Worm (Caenorhabditis elegans) whole organism, L3 larva: ENCODE results near the gene col-139.

Experiments
- ZK546.5 ChIP-seq: sonication (generic microtip); optimal IDR thresholded peaks from 2 replicates; lab custom pipeline; 2017; ENCODE audit warnings: missing biosample characterization, missing genetic modification characterization
- ama-1 ChIP-seq: fragments of 150-350 bp; optimal IDR thresholded peaks from 2 replicates; lab custom pipeline; 2018
- egl-27 ChIP-seq: sonication (generic microtip); optimal IDR thresholded peaks from 4 replicates; lab custom pipeline; 2017; ENCODE audit warnings: missing biosample characterization, missing genetic modification reagents, missing genetic modification characterization
- elt-3 ChIP-seq, 3 experiments: fragments of 150-350 bp in 1 of 3; sonication (generic microtip) in 2 of 3; optimal IDR thresholded peaks; 2 replicates in 2 of 3; 4 replicates in 1 of 3; lab custom pipeline; 2014 to 2017; ENCODE audit warnings: missing biosample characterization in 3 of 3, missing genetic modification characterization in 3 of 3
- fos-1 ChIP-seq: fragments of 150-350 bp; optimal IDR thresholded peaks from 2 replicates; lab custom pipeline; 2014; ENCODE audit warnings: missing biosample characterization, missing genetic modification characterization
- hmg-11 ChIP-seq: sonication (generic microtip); optimal IDR thresholded peaks from 2 replicates; lab custom pipeline; 2016; ENCODE audit warnings: missing genetic modification characterization, missing compliant biosample characterization
- jun-1 ChIP-seq: fragments of 150-350 bp; optimal IDR thresholded peaks from 2 replicates; lab custom pipeline; 2014; ENCODE audit warnings: missing biosample characterization, missing genetic modification reagents, missing genetic modification characterization
- nhr-11 ChIP-seq: fragments of 150-350 bp; optimal IDR thresholded peaks from 2 replicates; lab custom pipeline; 2014; ENCODE audit warnings: missing biosample characterization, missing genetic modification characterization
- nhr-12 ChIP-seq: fragments of 150-350 bp; optimal IDR thresholded peaks from 2 replicates; lab custom pipeline; 2014; ENCODE audit warnings: missing biosample characterization, missing genetic modification characterization
- nhr-23 ChIP-seq: fragments of 150-350 bp; optimal IDR thresholded peaks from 2 replicates; lab custom pipeline; 2014; ENCODE audit warnings: missing biosample characterization, missing genetic modification reagents, missing genetic modification characterization
- nhr-237 ChIP-seq: fragments of 150-350 bp; optimal IDR thresholded peaks from 2 replicates; lab custom pipeline; 2014; ENCODE audit warnings: missing biosample characterization, missing genetic modification characterization
- nhr-76 ChIP-seq: fragments of 150-350 bp; sonication (generic microtip); optimal IDR thresholded peaks from 5 replicates; lab custom pipeline; 2014; ENCODE audit warnings: missing biosample characterization, missing genetic modification characterization
- snpc-4 ChIP-seq: fragments of 150-350 bp; optimal IDR thresholded peaks from 2 replicates; lab custom pipeline; 2014; ENCODE audit warnings: missing biosample characterization, missing genetic modification characterization
- unc-62 ChIP-seq: fragments of 150-350 bp; sonication (generic microtip); optimal IDR thresholded peaks from 4 replicates; lab custom pipeline; 2014; ENCODE audit warnings: missing biosample characterization, missing genetic modification reagents, missing genetic modification characterization

DNA sequence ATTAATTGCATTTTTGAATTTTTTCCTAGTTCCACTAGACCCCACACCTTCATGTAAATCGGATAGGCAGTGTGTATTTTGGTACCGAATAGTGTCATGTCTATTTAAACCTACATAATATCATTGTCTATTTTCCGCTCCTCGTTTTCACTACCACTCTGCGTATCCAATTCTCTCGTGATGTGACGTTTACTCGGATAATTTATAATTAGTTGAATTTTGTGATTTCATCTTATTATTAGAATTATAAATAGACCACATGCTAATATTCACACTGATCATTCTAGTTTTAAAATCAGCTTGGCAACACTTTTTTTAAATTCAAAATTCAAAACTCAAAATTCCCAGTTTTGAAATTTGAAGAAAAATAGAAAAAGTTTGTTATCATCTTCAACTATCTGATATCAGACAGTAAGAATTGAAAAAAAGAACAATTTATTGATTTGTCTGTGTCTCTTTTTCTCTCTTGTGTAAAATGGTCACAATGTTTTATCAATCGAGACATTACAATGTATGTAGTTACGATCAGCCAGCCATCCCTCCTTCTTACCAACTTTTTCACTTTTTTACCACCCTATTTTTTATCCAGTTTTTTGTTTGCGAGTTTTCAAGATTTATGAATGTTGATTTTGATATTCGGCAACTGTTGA lies 13.1 kb downstream of the col-139 start:
- TF ChIP-seq ama-1: no peak
- TF ChIP-seq fos-1: no peak
- no peak for TF ChIP-seq ZK546.5
- no peak for TF ChIP-seq nhr-23 (tag; lab: Kevin White, UChicago)
- TF ChIP-seq unc-62 (GFP tag; lab: Kevin White, UChicago): no peak
- no peak for TF ChIP-seq hmg-11 (tag; lab: Kevin White, UChicago)
- no peak for TF ChIP-seq nhr-237
- no peak for TF ChIP-seq egl-27 (tag; lab: Kevin White, UChicago)
- no peak for TF ChIP-seq nhr-12 (tag; lab: Kevin White, UChicago)
- TF ChIP-seq elt-3 (tag; optimal IDR thresholded peaks at IDR 0.05; lab: Kevin White, UChicago): no peak
- no peak for TF ChIP-seq nhr-76 (tag; lab: Kevin White, UChicago)
- TF ChIP-seq nhr-11: no peak
- no peak for TF ChIP-seq jun-1
- no peak for TF ChIP-seq snpc-4 (tag; lab: Kevin White, UChicago)
